Worm (Caenorhabditis elegans) whole organism, L3 larva: Measurements from ENCODE around the gene F53F8.6.

Source experiments
- ZK546.5 ChIP-seq: sonication (generic microtip); optimal IDR thresholded peaks from 2 replicates; lab custom pipeline; 2017; ENCODE audit warnings: missing biosample characterization, missing genetic modification characterization
- aly-2 ChIP-seq: fragments of 150-350 bp; optimal IDR thresholded peaks from 2 replicates; lab custom pipeline; 2014; ENCODE audit warnings: missing biosample characterization, missing genetic modification characterization
- ama-1 ChIP-seq: fragments of 150-350 bp; optimal IDR thresholded peaks from 2 replicates; lab custom pipeline; 2018
- ceh-16 ChIP-seq: sonication (generic microtip); optimal IDR thresholded peaks from 2 replicates; lab custom pipeline; 2017; ENCODE audit warnings: missing biosample characterization, missing genetic modification characterization
- ceh-28 ChIP-seq: fragments of 150-350 bp; optimal IDR thresholded peaks from 2 replicates; lab custom pipeline; 2014; ENCODE audit warnings: missing biosample characterization, missing genetic modification reagents, missing genetic modification characterization
- ceh-9 ChIP-seq: sonication (generic microtip); optimal IDR thresholded peaks from 2 replicates; lab custom pipeline; 2018; ENCODE audit warnings: missing biosample characterization, missing genetic modification characterization
- daf-12 ChIP-seq: fragments of 150-350 bp; optimal IDR thresholded peaks from 2 replicates; lab custom pipeline; 2014; ENCODE audit warnings: missing biosample characterization, missing genetic modification reagents, missing genetic modification characterization
- egl-27 ChIP-seq: sonication (generic microtip); optimal IDR thresholded peaks from 4 replicates; lab custom pipeline; 2017; ENCODE audit warnings: missing biosample characterization, missing genetic modification reagents, missing genetic modification characterization
- egl-5 ChIP-seq: fragments of 150-350 bp; optimal IDR thresholded peaks from 2 replicates; lab custom pipeline; 2017; ENCODE audit warnings: missing biosample characterization, missing genetic modification reagents, missing genetic modification characterization, inconsistent platforms
- elt-1 ChIP-seq: fragments of 150-350 bp; optimal IDR thresholded peaks from 2 replicates; lab custom pipeline; 2014; ENCODE audit warnings: missing biosample characterization, missing genetic modification characterization
- elt-2 ChIP-seq: sonication (generic microtip); optimal IDR thresholded peaks from 2 replicates; lab custom pipeline; 2016; ENCODE audit warnings: missing genetic modification reagents, mild to moderate bottlenecking, missing genetic modification characterization, missing compliant biosample characterization
- fkh-10 ChIP-seq: sonication (generic microtip); optimal IDR thresholded peaks from 2 replicates; lab custom pipeline; 2017; ENCODE audit warnings: missing biosample characterization, missing genetic modification reagents, missing genetic modification characterization
- fkh-2 ChIP-seq: fragments of 150-350 bp; optimal IDR thresholded peaks from 2 replicates; lab custom pipeline; 2014; ENCODE audit warnings: missing biosample characterization, missing genetic modification reagents, missing genetic modification characterization
- hmg-11 ChIP-seq: sonication (generic microtip); optimal IDR thresholded peaks from 2 replicates; lab custom pipeline; 2016; ENCODE audit warnings: missing genetic modification characterization, missing compliant biosample characterization
- jun-1 ChIP-seq: fragments of 150-350 bp; optimal IDR thresholded peaks from 2 replicates; lab custom pipeline; 2014; ENCODE audit warnings: missing biosample characterization, missing genetic modification reagents, missing genetic modification characterization
- lin-15B ChIP-seq: fragments of 150-350 bp; optimal IDR thresholded peaks from 2 replicates; lab custom pipeline; 2014; ENCODE audit warnings: missing biosample characterization, missing genetic modification characterization
- lin-39 ChIP-seq: fragments of 150-350 bp; optimal IDR thresholded peaks from 2 replicates; lab custom pipeline; 2018; ENCODE audit warnings: missing biosample characterization, missing genetic modification reagents, missing genetic modification characterization
- mdl-1 ChIP-seq: fragments of 150-350 bp; optimal IDR thresholded peaks from 2 replicates; lab custom pipeline; 2014; ENCODE audit warnings: missing biosample characterization, missing genetic modification characterization
- mml-1 ChIP-seq: fragments of 150-350 bp; sonication (generic microtip); optimal IDR thresholded peaks from 3 replicates; lab custom pipeline; 2014; ENCODE audit warnings: missing biosample characterization, missing genetic modification characterization
- nfya-1 ChIP-seq: sonication (generic microtip); optimal IDR thresholded peaks from 2 replicates; lab custom pipeline; 2017; ENCODE audit warnings: missing genetic modification characterization, mild to moderate bottlenecking, missing compliant biosample characterization, antibody characterized with exemption, moderate library complexity; ENCODE audit not compliant: insufficient read depth
- nhr-11 ChIP-seq: fragments of 150-350 bp; optimal IDR thresholded peaks from 2 replicates; lab custom pipeline; 2014; ENCODE audit warnings: missing biosample characterization, missing genetic modification characterization
- nhr-43 ChIP-seq: sonication (generic microtip); optimal IDR thresholded peaks from 2 replicates; lab custom pipeline; 2016; ENCODE audit warnings: mild to moderate bottlenecking, missing genetic modification characterization, missing compliant biosample characterization; ENCODE audit not compliant: poor library complexity, severe bottlenecking
- nhr-77 ChIP-seq: fragments of 150-350 bp; optimal IDR thresholded peaks from 2 replicates; lab custom pipeline; 2014; ENCODE audit warnings: missing biosample characterization, missing genetic modification characterization
- pha-4 ChIP-seq: fragments of 150-350 bp; optimal IDR thresholded peaks from 2 replicates; lab custom pipeline; 2014; ENCODE audit warnings: missing biosample characterization, missing genetic modification reagents, missing genetic modification characterization
- pqm-1 ChIP-seq: fragments of 150-350 bp; optimal IDR thresholded peaks from 2 replicates; lab custom pipeline; 2017; ENCODE audit warnings: missing biosample characterization, missing genetic modification characterization, inconsistent platforms
- skn-1 ChIP-seq: fragments of 150-350 bp; optimal IDR thresholded peaks from 2 replicates; lab custom pipeline; 2014; ENCODE audit warnings: missing biosample characterization, missing genetic modification characterization
- snpc-4 ChIP-seq: fragments of 150-350 bp; optimal IDR thresholded peaks from 2 replicates; lab custom pipeline; 2014; ENCODE audit warnings: missing biosample characterization, missing genetic modification characterization
- tbx-2 ChIP-seq: sonication (generic microtip); optimal IDR thresholded peaks from 2 replicates; lab custom pipeline; 2016; ENCODE audit warnings: mild to moderate bottlenecking, missing genetic modification characterization, missing compliant biosample characterization
- unc-62 ChIP-seq: fragments of 150-350 bp; sonication (generic microtip); optimal IDR thresholded peaks from 4 replicates; lab custom pipeline; 2014; ENCODE audit warnings: missing biosample characterization, missing genetic modification reagents, missing genetic modification characterization
- ztf-11 ChIP-seq: fragments of 150-350 bp; optimal IDR thresholded peaks from 2 replicates; lab custom pipeline; 2014; ENCODE audit warnings: missing biosample characterization, missing genetic modification characterization
- ztf-4 ChIP-seq: fragments of 150-350 bp; optimal IDR thresholded peaks from 2 replicates; lab custom pipeline; 2014; ENCODE audit warnings: missing biosample characterization, missing genetic modification characterization

F53F8.6 gene

DNA sequence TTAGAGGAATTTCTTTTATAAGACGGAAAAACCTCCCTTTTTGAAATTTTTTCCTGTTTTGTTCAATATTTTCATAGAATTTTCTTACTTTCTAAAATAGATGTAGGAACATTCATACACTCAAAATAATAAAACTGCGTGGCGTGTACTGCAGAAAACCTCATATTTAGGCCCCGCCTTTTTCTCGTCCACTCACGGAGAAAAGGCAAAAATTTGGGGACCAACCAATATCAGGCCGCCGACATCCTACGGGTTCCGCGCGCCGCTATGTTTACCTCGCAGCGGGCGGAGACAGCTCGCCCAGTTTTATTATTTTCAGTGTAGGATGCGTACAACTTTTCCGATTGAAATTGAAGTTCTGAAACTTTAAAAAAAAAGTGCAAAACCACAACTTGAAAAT is 5.2 kb upstream of the F53F8.6 start:
- peak; percentile 78 for TF ChIP-seq snpc-4 (tag; lab: Kevin White, UChicago)

DNA sequence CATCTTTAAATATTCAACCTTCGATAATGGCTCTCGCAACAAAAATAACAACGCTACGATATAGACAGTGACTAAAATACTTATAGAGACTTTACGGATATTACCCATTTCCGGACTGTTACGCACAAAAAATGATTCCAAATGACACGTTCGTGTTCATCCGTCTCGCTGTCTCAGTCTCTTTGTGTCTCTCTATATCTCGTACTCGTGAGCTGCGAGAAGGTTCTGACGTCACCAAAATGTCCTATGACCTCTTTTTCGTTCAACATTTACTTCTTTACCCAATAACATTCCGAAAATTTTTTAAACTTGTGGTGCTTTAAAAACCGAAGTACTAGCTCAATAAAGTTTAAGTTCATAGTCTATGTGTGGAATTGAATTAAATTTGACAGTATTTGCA is 6.1 kb downstream of the F53F8.6 start:
- TF ChIP-seq tbx-2 (tag; lab: Kevin White, UChicago): no peak
- no peak for TF ChIP-seq unc-62
- peak; percentile 21 for TF ChIP-seq nfya-1 (tag; lab: Kevin White, UChicago)
- TF ChIP-seq nhr-11: no peak
- no peak for TF ChIP-seq ztf-11 (tag; lab: Kevin White, UChicago)
- no peak for TF ChIP-seq daf-12 (tag; lab: Kevin White, UChicago)
- no peak for TF ChIP-seq fkh-2 (tag; lab: Kevin White, UChicago)
- TF ChIP-seq aly-2 (tag; lab: Kevin White, UChicago): no peak
- TF ChIP-seq nhr-43 (tag; lab: Kevin White, UChicago): no peak
- TF ChIP-seq fkh-10 (GFP tag; lab: Kevin White, UChicago): peak; percentile 48

DNA sequence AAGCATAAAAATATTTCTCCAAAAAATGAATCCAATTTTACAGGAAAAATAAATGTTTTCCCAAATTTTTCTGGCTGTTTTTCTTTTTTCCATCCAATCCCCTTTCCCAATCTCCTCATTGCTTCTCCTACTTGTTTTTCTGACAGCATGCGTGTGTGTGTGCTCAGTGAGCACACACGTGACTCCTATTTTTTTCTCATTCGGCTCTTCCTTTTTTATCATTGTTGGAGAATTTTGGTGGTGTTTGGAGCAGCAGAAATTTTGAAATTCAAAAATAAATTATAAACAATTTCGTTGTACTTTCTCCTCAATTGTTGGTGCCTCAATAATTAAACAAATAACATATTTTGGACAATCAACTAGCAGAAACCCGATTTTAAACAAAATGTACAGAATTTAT is 6.6 kb downstream of the F53F8.6 start:
- TF ChIP-seq fkh-10 (GFP tag; lab: Kevin White, UChicago) (no peak), nfya-1 (tag; lab: Kevin White, UChicago) (peak; percentile 29), skn-1 (tag; lab: Kevin White, UChicago) (no peak), hmg-11 (tag; lab: Kevin White, UChicago) (peak; percentile 34), pha-4 (tag; lab: Kevin White, UChicago) (peak; percentile 51)

DNA sequence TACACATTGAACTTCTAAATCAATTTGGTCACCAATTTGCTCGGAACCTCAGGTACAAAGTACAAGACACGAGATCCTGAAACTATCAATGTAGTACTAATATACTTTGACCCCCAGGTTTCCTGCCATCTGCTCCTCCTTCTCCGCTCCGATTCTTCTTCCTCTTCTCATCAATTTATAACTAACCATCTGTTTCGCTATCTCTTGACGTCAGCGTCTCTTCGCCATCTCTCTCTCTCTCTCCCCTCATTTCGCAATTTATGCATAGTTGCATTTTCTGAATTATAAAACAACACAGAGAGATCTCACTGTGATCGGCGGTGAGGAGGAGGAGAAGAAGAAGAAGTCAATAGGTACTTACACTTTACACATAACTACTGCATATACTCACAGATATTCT is 7.7 kb downstream of the F53F8.6 start:
- TF ChIP-seq unc-62 (no peak), daf-12 (tag; lab: Kevin White, UChicago) (no peak), nfya-1 (tag; lab: Kevin White, UChicago) (peak; percentile 34), lin-39 (tag; lab: Kevin White, UChicago) (peak; percentile 72), ama-1 (lab: Kevin White, UChicago) (peak; percentile 48)

DNA sequence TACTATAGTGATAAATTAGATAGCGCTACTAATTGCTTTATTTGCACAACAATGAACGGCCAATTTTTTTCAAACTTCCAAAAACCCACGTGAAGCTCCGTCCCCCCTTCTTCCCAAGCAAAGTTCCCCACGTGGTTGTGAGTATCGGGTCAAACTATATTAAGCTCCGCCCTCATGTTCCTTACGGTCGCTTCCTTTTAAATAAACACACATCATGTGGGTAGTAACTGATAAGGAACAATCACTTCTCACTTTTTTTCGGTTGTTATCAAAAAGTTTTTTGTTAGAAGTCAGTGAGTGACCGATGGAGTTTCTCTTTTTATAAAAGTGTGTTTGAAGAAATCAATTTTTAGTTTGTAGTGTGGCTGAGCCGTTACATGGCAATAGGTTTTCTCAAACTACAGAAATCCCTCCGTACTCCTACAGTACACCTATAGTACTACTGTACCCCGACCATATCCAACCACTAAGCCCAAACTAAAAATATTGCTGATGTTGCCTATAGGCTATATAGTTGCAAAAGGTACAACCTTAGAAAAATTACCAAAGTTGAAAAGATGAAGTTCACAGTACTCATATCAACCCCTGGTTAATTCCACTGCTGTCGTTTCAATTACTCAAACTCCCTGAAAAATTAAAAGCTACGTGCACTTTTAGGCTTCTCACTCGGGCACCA is 8.4 kb downstream of the F53F8.6 start:
- peak; percentile 97 for TF ChIP-seq elt-2 (tag; lab: Kevin White, UChicago)
- TF ChIP-seq ceh-9 (tag; lab: Kevin White, UChicago): no peak
- no peak for TF ChIP-seq ceh-16 (tag; lab: Kevin White, UChicago)
- no peak for TF ChIP-seq ztf-11 (tag; lab: Kevin White, UChicago)
- TF ChIP-seq ceh-28 (tag; lab: Kevin White, UChicago): peak; percentile 5
- no peak for TF ChIP-seq unc-62
- TF ChIP-seq pha-4 (tag; lab: Kevin White, UChicago): peak; percentile 86
- peak; percentile 89 for TF ChIP-seq jun-1 (tag; lab: Kevin White, UChicago)
- no peak for TF ChIP-seq snpc-4 (tag; lab: Kevin White, UChicago)
- peak; percentile 14 for TF ChIP-seq nfya-1 (tag; lab: Kevin White, UChicago)
- no peak for TF ChIP-seq mml-1 (tag; lab: Kevin White, UChicago)
- TF ChIP-seq egl-27: no peak
- no peak for TF ChIP-seq ZK546.5
- no peak for TF ChIP-seq nhr-43 (tag; lab: Kevin White, UChicago)
- TF ChIP-seq nhr-77: no peak
- peak; percentile 98 for TF ChIP-seq pqm-1 (tag; lab: Kevin White, UChicago)
- peak; percentile 25 for TF ChIP-seq mdl-1 (tag; lab: Kevin White, UChicago)
- no peak for TF ChIP-seq nhr-11

DNA sequence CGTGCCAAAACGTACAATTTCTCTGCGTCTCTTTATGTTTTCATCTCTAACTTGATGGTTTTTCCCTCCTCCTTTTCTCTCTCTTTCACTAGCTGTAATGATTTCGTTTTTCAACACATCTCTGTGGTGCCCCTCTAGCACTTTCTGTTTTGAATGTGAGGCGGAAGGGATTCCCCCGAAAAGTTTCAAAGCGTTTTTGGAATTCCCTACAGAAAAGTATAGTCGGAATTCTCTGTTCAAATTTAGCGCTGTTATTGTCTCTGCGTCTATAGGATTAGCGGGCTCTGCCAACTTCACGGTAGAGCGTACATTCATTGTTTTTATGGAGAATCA is 8.9 kb downstream of the F53F8.6 start:
- TF ChIP-seq skn-1 (tag; lab: Kevin White, UChicago) (peak; percentile 68), ama-1 (lab: Kevin White, UChicago) (peak; percentile 83), mdl-1 (tag; lab: Kevin White, UChicago) (peak; percentile 77), snpc-4 (tag; lab: Kevin White, UChicago) (peak; percentile 14), fkh-2 (tag; lab: Kevin White, UChicago) (no peak), hmg-11 (tag; lab: Kevin White, UChicago) (peak; percentile 49), fkh-10 (GFP tag; lab: Kevin White, UChicago) (no peak), lin-15B (tag; lab: Kevin White, UChicago) (peak; percentile 24), ceh-28 (tag; lab: Kevin White, UChicago) (no peak), ztf-4 (no peak), elt-2 (tag; lab: Kevin White, UChicago) (no peak), lin-39 (tag; lab: Kevin White, UChicago) (peak; percentile 60), nhr-11 (peak; percentile 36), nfya-1 (tag; lab: Kevin White, UChicago) (peak; percentile 49), unc-62 (peak; percentile 22), pha-4 (tag; lab: Kevin White, UChicago) (peak; percentile 15), egl-27 (no peak), tbx-2 (tag; lab: Kevin White, UChicago) (no peak), daf-12 (tag; lab: Kevin White, UChicago) (no peak), elt-1 (tag; lab: Kevin White, UChicago) (no peak), egl-5 (tag; lab: Kevin White, UChicago) (peak; percentile 43), nhr-43 (tag; lab: Kevin White, UChicago) (no peak)
